Fruit fly (Drosophila melanogaster) whole organism, adult: ENCODE measurements around the gene Tsp.

Source experiments
- CG11617 ChIP-seq: fragments of 200-800 bp; sonication (Bioruptor generic); optimal IDR thresholded peaks from 2 replicates; lab custom pipeline; 2017; ENCODE audit warnings: mild to moderate bottlenecking, missing biosample characterization, missing genetic modification reagents, missing genetic modification characterization
- CG12768 ChIP-seq: fragments of 200-800 bp; sonication (Bioruptor generic); optimal IDR thresholded peaks from 2 replicates; lab custom pipeline; 2017; ENCODE audit warnings: missing biosample characterization, missing genetic modification characterization, mild to moderate bottlenecking, moderate library complexity, missing genetic modification reagents
- CG14711 ChIP-seq: fragments of 200-800 bp; sonication (Bioruptor generic); optimal IDR thresholded peaks from 2 replicates; lab custom pipeline; 2018; ENCODE audit warnings: missing biosample characterization, mild to moderate bottlenecking, missing genetic modification characterization, moderate library complexity
- CG1620 ChIP-seq: fragments of 200-800 bp; sonication (Bioruptor generic); optimal IDR thresholded peaks from 2 replicates; lab custom pipeline; 2016; ENCODE audit warnings: missing biosample characterization, missing genetic modification characterization
- CG33017 ChIP-seq: fragments of 200-800 bp; sonication (Bioruptor generic); optimal IDR thresholded peaks from 2 replicates; lab custom pipeline; 2018; ENCODE audit warnings: missing biosample characterization, mild to moderate bottlenecking, missing genetic modification characterization, moderate library complexity
- CG5204 ChIP-seq: fragments of 200-800 bp; sonication (Bioruptor generic); optimal IDR thresholded peaks from 2 replicates; lab custom pipeline; 2016; ENCODE audit warnings: missing biosample characterization, missing genetic modification characterization
- CG7045 ChIP-seq: fragments of 200-800 bp; sonication (Bioruptor generic); optimal IDR thresholded peaks from 2 replicates; lab custom pipeline; 2017; ENCODE audit warnings: missing biosample characterization, mild to moderate bottlenecking, missing genetic modification characterization
- CG7101 ChIP-seq: fragments of 200-800 bp; sonication (Bioruptor generic); optimal IDR thresholded peaks from 2 replicates; lab custom pipeline; 2018; ENCODE audit warnings: missing biosample characterization, mild to moderate bottlenecking, missing genetic modification characterization, moderate library complexity
- Clk ChIP-seq: fragments of 200-800 bp; sonication (Bioruptor generic); optimal IDR thresholded peaks from 2 replicates; lab custom pipeline; 2017; ENCODE audit warnings: missing biosample characterization, missing genetic modification characterization
- Crg-1 ChIP-seq: fragments of 200-800 bp; sonication (Bioruptor generic); optimal IDR thresholded peaks from 2 replicates; lab custom pipeline; 2016; ENCODE audit warnings: missing biosample characterization, missing genetic modification characterization
- Hr96 ChIP-seq: fragments of 200-800 bp; sonication (Bioruptor generic); optimal IDR thresholded peaks from 2 replicates; lab custom pipeline; 2016; ENCODE audit warnings: missing biosample characterization, missing genetic modification characterization
- Mnt ChIP-seq: fragments of 200-800 bp; sonication (Bioruptor generic); optimal IDR thresholded peaks from 2 replicates; lab custom pipeline; 2016; ENCODE audit warnings: missing biosample characterization, mild to moderate bottlenecking, missing genetic modification characterization
- bab1 ChIP-seq: fragments of 200-800 bp; sonication (Bioruptor generic); optimal IDR thresholded peaks from 3 replicates; lab custom pipeline; 2019; ENCODE audit warnings: missing biosample characterization, mild to moderate bottlenecking, missing genetic modification characterization, moderate library complexity
- cic ChIP-seq: fragments of 200-800 bp; sonication (Bioruptor generic); optimal IDR thresholded peaks from 2 replicates; lab custom pipeline; 2017; ENCODE audit warnings: missing biosample characterization, mild to moderate bottlenecking, missing genetic modification characterization, moderate library complexity
- cnc ChIP-seq, 2 experiments: fragments of >200 bp; optimal IDR thresholded peaks; 2 replicates each; lab custom pipeline; 2017
- kay ChIP-seq: fragments of 200-800 bp; sonication (Bioruptor generic); peaks from one replicate; lab custom pipeline; 2016; ENCODE audit warnings: missing biosample characterization, missing genetic modification characterization, borderline replicate concordance
- ovo ChIP-seq: fragments of 200-800 bp; sonication (Bioruptor generic); optimal IDR thresholded peaks from 2 replicates; lab custom pipeline; 2016; ENCODE audit warnings: missing biosample characterization, missing genetic modification characterization
- pad ChIP-seq: fragments of 200-800 bp; sonication (Bioruptor generic); optimal IDR thresholded peaks from 3 replicates; lab custom pipeline; 2017; ENCODE audit warnings: missing biosample characterization, missing genetic modification characterization, mild to moderate bottlenecking, moderate library complexity, missing genetic modification reagents
- tj ChIP-seq: fragments of 200-800 bp; sonication (Bioruptor generic); optimal IDR thresholded peaks from 3 replicates; lab custom pipeline; 2017; ENCODE audit warnings: missing biosample characterization, mild to moderate bottlenecking, missing genetic modification characterization, moderate library complexity
- toe ChIP-seq: fragments of 200-800 bp; sonication (Bioruptor generic); optimal IDR thresholded peaks from 2 replicates; lab custom pipeline; 2016; ENCODE audit warnings: missing biosample characterization, missing genetic modification characterization

Gene Tsp

DNA sequence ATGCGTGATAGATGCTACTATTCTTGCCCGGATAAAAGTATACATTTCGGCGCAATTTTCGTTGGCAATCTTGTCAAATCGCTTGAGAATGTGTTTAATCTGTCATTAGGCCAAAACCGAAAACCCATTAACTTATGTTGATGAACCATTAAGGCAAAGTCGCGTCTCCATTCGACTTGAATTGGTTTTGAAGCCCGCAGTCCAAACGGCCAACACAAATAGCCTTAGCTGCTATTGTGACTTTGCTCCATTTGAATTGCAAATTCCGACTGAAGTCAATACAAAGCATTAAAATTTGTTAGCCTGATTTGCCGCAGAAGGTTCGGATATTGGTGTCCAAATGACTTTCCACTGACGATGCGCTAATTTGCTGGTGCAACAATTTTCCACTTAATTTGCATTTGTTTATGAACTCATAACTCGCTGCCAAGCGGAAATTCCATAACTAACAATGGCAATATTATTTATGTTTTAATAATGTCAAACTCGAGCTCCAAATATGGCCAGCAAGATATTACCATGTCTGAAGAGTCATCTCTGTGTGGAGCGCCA is 2.4 kb downstream of the Tsp start:
- TF ChIP-seq ovo (GFP tag; lab: Kevin White, UChicago) (no peak), cnc (optimal IDR thresholded peaks at IDR 0.05; lab: Kevin White, UChicago) (no peak), CG7101 (tag; lab: Kevin White, UChicago) (no peak), CG11617 (no peak), pad (no peak), CG5204 (GFP tag; lab: Kevin White, UChicago) (no peak), toe (GFP tag; lab: Kevin White, UChicago) (no peak), bab1 (GFP tag; lab: Kevin White, UChicago) (no peak), Crg-1 (GFP tag; lab: Kevin White, UChicago) (no peak), cic (no peak), CG14711 (tag; lab: Kevin White, UChicago) (no peak), CG7045 (no peak), kay (GFP tag; lab: Kevin White, UChicago) (no peak), CG33017 (tag; lab: Kevin White, UChicago) (no peak), CG1620 (GFP tag; lab: Kevin White, UChicago) (no peak), Clk (GFP tag; lab: Kevin White, UChicago) (no peak), Hr96 (no peak)

- TF ChIP-seq CG7101 (tag; lab: Kevin White, UChicago) (no peak), CG11617 (no peak), Clk (GFP tag; lab: Kevin White, UChicago) (no peak), cnc (optimal IDR thresholded peaks at IDR 0.05; lab: Kevin White, UChicago) (no peak), CG33017 (tag; lab: Kevin White, UChicago) (no peak), Hr96 (no peak), CG7045 (no peak), toe (GFP tag; lab: Kevin White, UChicago) (no peak), Mnt (GFP tag; lab: Kevin White, UChicago) (no peak), Crg-1 (GFP tag; lab: Kevin White, UChicago) (no peak), CG12768 (GFP tag; lab: Kevin White, UChicago) (no peak), CG14711 (tag; lab: Kevin White, UChicago) (no peak), CG1620 (GFP tag; lab: Kevin White, UChicago) (no peak)
Observed at dm6 chr2L:6705081-6705480, 3.8 kb downstream of the Tsp start.

DNA sequence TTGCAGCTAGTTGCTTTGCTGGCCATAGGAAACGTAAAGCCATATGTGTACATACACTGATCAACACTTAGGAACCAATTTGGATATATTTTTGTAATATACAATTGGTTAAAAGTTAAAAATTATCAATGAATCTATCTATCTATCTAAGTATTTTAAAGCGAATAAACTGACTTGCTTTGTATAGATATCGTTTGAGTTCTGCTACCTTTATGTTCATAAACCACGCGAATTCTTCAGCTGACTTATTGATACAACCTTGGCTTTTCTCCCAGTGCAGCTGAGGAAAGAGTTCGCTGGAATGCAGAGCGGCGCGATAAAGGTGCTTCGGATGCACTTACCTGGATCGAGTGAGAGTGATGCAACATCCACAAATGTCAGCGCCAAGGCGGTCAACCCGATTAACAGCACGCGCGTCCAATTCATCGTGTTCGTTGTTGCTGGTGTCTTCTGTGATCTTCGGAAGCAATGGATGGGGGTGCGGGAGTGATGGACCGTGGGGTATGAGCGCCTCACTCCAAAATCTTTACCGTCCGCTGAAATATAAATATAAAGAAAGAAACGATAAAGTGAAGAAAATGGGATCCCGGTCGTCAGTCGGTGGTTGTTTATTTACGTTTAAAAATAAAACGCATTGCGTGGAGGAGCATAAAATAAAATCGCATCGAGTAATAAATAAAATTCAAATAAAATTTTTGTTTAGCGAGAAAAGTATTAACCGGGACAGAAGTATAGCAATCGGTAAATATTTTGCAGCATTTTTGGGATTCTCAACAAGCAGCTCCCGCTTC is 7.3 kb downstream of the Tsp start:
- TF ChIP-seq kay (GFP tag; lab: Kevin White, UChicago): no peak
- no peak for TF ChIP-seq ovo (GFP tag; lab: Kevin White, UChicago)
- TF ChIP-seq pad: no peak
- TF ChIP-seq cnc (optimal IDR thresholded peaks at IDR 0.05; lab: Kevin White, UChicago): no peak
- TF ChIP-seq CG33017 (tag; lab: Kevin White, UChicago): no peak
- no peak for TF ChIP-seq Clk (GFP tag; lab: Kevin White, UChicago)
- TF ChIP-seq CG7101 (tag; lab: Kevin White, UChicago): no peak
- TF ChIP-seq CG14711 (tag; lab: Kevin White, UChicago): no peak

- TF ChIP-seq pad (no peak), CG7101 (tag; lab: Kevin White, UChicago) (no peak), cic (no peak), ovo (GFP tag; lab: Kevin White, UChicago) (no peak), CG1620 (GFP tag; lab: Kevin White, UChicago) (no peak), CG14711 (tag; lab: Kevin White, UChicago) (no peak), CG5204 (GFP tag; lab: Kevin White, UChicago) (no peak), Hr96 (no peak), cnc (optimal IDR thresholded peaks at IDR 0.05; lab: Kevin White, UChicago) (no peak), Crg-1 (GFP tag; lab: Kevin White, UChicago) (no peak), CG12768 (GFP tag; lab: Kevin White, UChicago) (no peak), toe (GFP tag; lab: Kevin White, UChicago) (no peak), bab1 (GFP tag; lab: Kevin White, UChicago) (no peak), CG7045 (no peak)
Observed at dm6 chr2L:6700742-6701141, 8.1 kb downstream of the Tsp start.

DNA sequence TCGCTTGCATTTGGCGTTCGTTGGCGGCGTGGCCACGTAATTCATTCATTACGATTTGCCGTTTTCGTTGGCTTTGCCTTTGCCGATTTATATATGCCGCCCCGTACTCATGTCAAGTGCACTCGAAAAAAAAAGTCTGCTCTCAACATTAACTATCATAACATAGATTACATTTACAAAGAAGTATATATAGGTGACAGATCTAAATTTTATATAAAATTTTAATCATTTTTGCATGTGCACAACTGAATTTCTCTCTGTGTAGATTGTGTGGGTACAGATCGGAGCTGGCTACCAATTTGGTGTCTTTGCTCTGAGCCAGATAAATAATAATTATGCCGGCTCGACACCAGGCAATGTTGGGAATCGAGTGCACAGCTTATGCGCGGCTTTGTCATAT is 10.5 kb downstream of the Tsp start:
- TF ChIP-seq CG7101 (tag; lab: Kevin White, UChicago): no peak

dm6 chr2L:6696229-6696628 is 12.7 kb downstream of the Tsp start:
- no peak for TF ChIP-seq Hr96
- TF ChIP-seq toe (GFP tag; lab: Kevin White, UChicago): no peak
- no peak for TF ChIP-seq bab1 (GFP tag; lab: Kevin White, UChicago)
- TF ChIP-seq pad: no peak
- no peak for TF ChIP-seq tj (GFP tag; lab: Kevin White, UChicago)
- no peak for TF ChIP-seq cic
- TF ChIP-seq Crg-1 (GFP tag; lab: Kevin White, UChicago): no peak
- TF ChIP-seq Clk (GFP tag; lab: Kevin White, UChicago): no peak
- TF ChIP-seq CG12768 (GFP tag; lab: Kevin White, UChicago): no peak
